Worm (Caenorhabditis elegans) whole organism, L1 larva: ENCODE data around the gene srh-56.

Experiments used
- F16B12.6 ChIP-seq: fragments of 150-350 bp; optimal IDR thresholded peaks from 2 replicates; lab custom pipeline; 2014; ENCODE audit warnings: missing biosample characterization, missing genetic modification characterization
- Y116A8C.19 ChIP-seq: sonication (generic microtip); optimal IDR thresholded peaks from 2 replicates; lab custom pipeline; 2016; ENCODE audit warnings: missing compliant biosample characterization, missing genetic modification characterization, borderline replicate concordance
- aly-2 ChIP-seq: fragments of 150-350 bp; optimal IDR thresholded peaks from 2 replicates; lab custom pipeline; 2014; ENCODE audit warnings: missing biosample characterization, missing genetic modification characterization
- ama-1 ChIP-seq: fragments of 150-350 bp; optimal IDR thresholded peaks from 2 replicates; lab custom pipeline; 2014
- ceh-63 ChIP-seq: fragments of 200-800 bp; sonication (Bioruptor generic); optimal IDR thresholded peaks from 2 replicates; lab custom pipeline; 2018; ENCODE audit warnings: mild to moderate bottlenecking, missing genetic modification characterization, missing compliant biosample characterization
- ceh-8 ChIP-seq: fragments of 200-800 bp; sonication (Bioruptor generic); optimal IDR thresholded peaks from 2 replicates; lab custom pipeline; 2018; ENCODE audit warnings: mild to moderate bottlenecking, missing genetic modification characterization, moderate library complexity, missing compliant biosample characterization
- ceh-82 ChIP-seq, 3 experiments: fragments of 150-350 bp in 1 of 3; sonication (generic microtip) in 2 of 3; optimal IDR thresholded peaks; 2 replicates each; lab custom pipeline; 2014 to 2017; ENCODE audit warnings: missing biosample characterization in 3 of 3, missing genetic modification characterization in 3 of 3
- efl-1 ChIP-seq, 4 experiments: fragments of 150-350 bp; optimal IDR thresholded peaks in 3 of 4; peaks in 1 of 4; 1 replicate in 1 of 4; 2 replicates in 3 of 4; lab custom pipeline; 2014; ENCODE audit warnings: missing biosample characterization in 2 of 4, missing genetic modification characterization in 2 of 4, missing genetic modification reagents in 2 of 4
- efl-3 ChIP-seq: fragments of 200-800 bp; sonication (Bioruptor generic); optimal IDR thresholded peaks from 2 replicates; lab custom pipeline; 2018; ENCODE audit warnings: mild to moderate bottlenecking, missing genetic modification characterization, missing compliant biosample characterization
- elt-2 ChIP-seq: sonication (generic microtip); optimal IDR thresholded peaks from 2 replicates; lab custom pipeline; 2016; ENCODE audit warnings: missing genetic modification characterization, mild to moderate bottlenecking, inconsistent platforms, missing compliant biosample characterization, missing genetic modification reagents
- fkh-10 ChIP-seq: sonication (generic microtip); optimal IDR thresholded peaks from 2 replicates; lab custom pipeline; 2017; ENCODE audit warnings: missing biosample characterization, missing genetic modification reagents, missing genetic modification characterization
- fkh-8 ChIP-seq: sonication (generic microtip); optimal IDR thresholded peaks from 2 replicates; lab custom pipeline; 2016; ENCODE audit warnings: mild to moderate bottlenecking, missing genetic modification characterization, missing compliant biosample characterization
- hlh-17 ChIP-seq: fragments of 200-800 bp; sonication (Bioruptor generic); optimal IDR thresholded peaks from 2 replicates; lab custom pipeline; 2018; ENCODE audit warnings: missing genetic modification characterization, mild to moderate bottlenecking, missing compliant biosample characterization, moderate library complexity, borderline replicate concordance
- hlh-4 ChIP-seq: sonication (generic microtip); optimal IDR thresholded peaks from 2 replicates; lab custom pipeline; 2016; ENCODE audit warnings: mild to moderate bottlenecking, missing genetic modification characterization, missing compliant biosample characterization
- hpl-2 ChIP-seq: fragments of 150-350 bp; optimal IDR thresholded peaks from 2 replicates; lab custom pipeline; 2014; ENCODE audit warnings: missing biosample characterization, missing genetic modification reagents, missing genetic modification characterization
- lin-35 ChIP-seq, 2 experiments: fragments of 150-350 bp; optimal IDR thresholded peaks; 2 replicates each; lab custom pipeline; 2014; ENCODE audit warnings: missing biosample characterization in 2 of 2, missing genetic modification characterization in 2 of 2, missing genetic modification reagents in 2 of 2
- lsy-2 ChIP-seq, 2 experiments: fragments of 150-350 bp; optimal IDR thresholded peaks; 2 replicates each; lab custom pipeline; 2014; ENCODE audit warnings: missing biosample characterization in 2 of 2, missing genetic modification characterization in 2 of 2
- mab-9 ChIP-seq: fragments of 200-800 bp; sonication (Bioruptor generic); IDR thresholded peaks from 2 replicates; pipeline ENCODE4 v1.3.6; 2022; ENCODE audit warnings: missing genetic modification reagents, missing genetic modification characterization, missing compliant biosample characterization
- mdl-1 ChIP-seq, 2 experiments: fragments of 150-350 bp; optimal IDR thresholded peaks; 2 replicates each; lab custom pipeline; 2014 to 2017; ENCODE audit warnings: missing biosample characterization in 2 of 2, missing genetic modification characterization in 2 of 2, inconsistent platforms in 1 of 2
- mef-2 ChIP-seq: fragments of 150-350 bp; optimal IDR thresholded peaks from 2 replicates; lab custom pipeline; 2014; ENCODE audit warnings: missing biosample characterization, missing genetic modification characterization
- nhr-20 ChIP-seq: sonication (generic microtip); optimal IDR thresholded peaks from 2 replicates; lab custom pipeline; 2016; ENCODE audit warnings: mild to moderate bottlenecking, missing genetic modification characterization, missing compliant biosample characterization
- nhr-28 ChIP-seq: fragments of 150-350 bp; optimal IDR thresholded peaks from 2 replicates; lab custom pipeline; 2014; ENCODE audit warnings: missing biosample characterization, missing genetic modification characterization
- nhr-76 ChIP-seq: sonication (generic microtip); optimal IDR thresholded peaks from 2 replicates; lab custom pipeline; 2017; ENCODE audit warnings: missing biosample characterization, missing genetic modification characterization
- nhr-77 ChIP-seq: fragments of 150-350 bp; optimal IDR thresholded peaks from 2 replicates; lab custom pipeline; 2014; ENCODE audit warnings: missing biosample characterization, missing genetic modification characterization
- nhr-84 ChIP-seq: sonication (generic microtip); optimal IDR thresholded peaks from 2 replicates; lab custom pipeline; 2017; ENCODE audit warnings: missing biosample characterization, missing genetic modification characterization
- nhr-85 ChIP-seq: sonication (generic microtip); peaks from one replicate; lab custom pipeline; 2016; ENCODE audit warnings: missing genetic modification characterization, inconsistent platforms, missing compliant biosample characterization
- pax-3 ChIP-seq: fragments of 200-800 bp; sonication (Bioruptor generic); optimal IDR thresholded peaks from 2 replicates; lab custom pipeline; 2018; ENCODE audit warnings: mild to moderate bottlenecking, missing genetic modification characterization, moderate library complexity, missing compliant biosample characterization
- pqm-1 ChIP-seq: sonication (generic microtip); optimal IDR thresholded peaks from 3 replicates; lab custom pipeline; 2017; ENCODE audit warnings: missing biosample characterization, missing genetic modification characterization
- skn-1 ChIP-seq: fragments of 150-350 bp; optimal IDR thresholded peaks from 2 replicates; lab custom pipeline; 2014; ENCODE audit warnings: missing biosample characterization, missing genetic modification characterization
- snpc-4 ChIP-seq: fragments of 150-350 bp; optimal IDR thresholded peaks from 2 replicates; lab custom pipeline; 2014; ENCODE audit warnings: missing biosample characterization, missing genetic modification characterization
- sptf-1 ChIP-seq: fragments of 150-350 bp; optimal IDR thresholded peaks from 2 replicates; lab custom pipeline; 2014; ENCODE audit warnings: missing biosample characterization, missing genetic modification characterization
- swsn-7 ChIP-seq: sonication (generic microtip); optimal IDR thresholded peaks from 2 replicates; lab custom pipeline; 2016; ENCODE audit warnings: missing genetic modification characterization, missing compliant biosample characterization
- ztf-11 ChIP-seq, 2 experiments: sonication (generic microtip); optimal IDR thresholded peaks; 2 replicates each; lab custom pipeline; 2016 to 2017; ENCODE audit warnings: missing genetic modification characterization in 2 of 2, missing biosample characterization in 1 of 2, missing compliant biosample characterization in 1 of 2

The srh-56 gene

ce11 chrV:2763105-2763504 lies 8.6 kb upstream of the srh-56 start, which contains the start of gene R05D8.7:
R05D8.7 (minus strand) TSS chrV:2763208.
- TF ChIP-seq ceh-82 (tag; optimal IDR thresholded peaks at IDR 0.05; lab: Kevin White, UChicago) (no peak), lsy-2 (tag; optimal IDR thresholded peaks at IDR 0.05; lab: Kevin White, UChicago) (no peak), snpc-4 (no peak), skn-1 (peak; percentile 32), nhr-20 (tag; lab: Kevin White, UChicago) (peak; percentile 57), F16B12.6 (no peak), pqm-1 (no peak), nhr-28 (tag; lab: Kevin White, UChicago) (no peak), nhr-76 (tag; lab: Kevin White, UChicago) (no peak), ztf-11 (tag; optimal IDR thresholded peaks at IDR 0.05; lab: Kevin White, UChicago) (no peak), Y116A8C.19 (tag; lab: Kevin White, UChicago) (no peak), ceh-8 (GFP tag; lab: Kevin White, UChicago) (no peak), nhr-77 (tag; lab: Kevin White, UChicago) (no peak)
- TF ChIP-seq, all 84 proteins: peak for 2

ce11 chrV:2765052-2765451 lies 6.6 kb upstream of the srh-56 start, which contains the start of gene dhs-14:
dhs-14 (minus strand) TSS chrV:2765200.
- TF ChIP-seq fkh-10 (GFP tag; lab: Kevin White, UChicago) (no peak), elt-2 (tag; lab: Kevin White, UChicago) (peak; percentile 71), efl-3 (GFP tag; lab: Kevin White, UChicago) (no peak), lin-35 (GFP tag; optimal IDR thresholded peaks at IDR 0.05; lab: Kevin White, UChicago) (peak in 1 of 2 experiments; percentile 21)

DNA sequence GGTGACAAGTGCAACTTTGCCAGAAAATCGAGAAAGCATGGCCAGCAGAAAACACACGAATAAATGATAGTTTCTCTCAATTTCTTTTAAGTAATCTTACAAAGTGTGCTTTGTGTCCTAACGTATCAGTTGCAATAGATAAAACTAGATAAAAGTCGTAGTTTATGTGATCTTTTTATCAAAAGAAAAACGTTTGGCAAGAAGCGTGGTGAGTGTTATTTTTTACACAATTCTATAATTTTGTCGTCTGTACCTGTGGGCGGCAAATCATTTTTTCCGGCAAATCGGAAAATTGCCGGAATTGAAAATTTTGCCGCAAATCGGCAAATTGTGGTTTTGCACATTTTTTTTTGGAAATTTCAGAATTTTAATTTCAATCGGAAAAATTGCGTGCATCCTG lies 4.2 kb upstream of the srh-56 start, which contains the start of gene R05D8.9:
R05D8.9 (minus strand) TSS at position 101 of the 400 bp plus-strand sequence.
- TF ChIP-seq hlh-4 (tag; lab: Kevin White, UChicago), result no peak
- TF ChIP-seq pax-3 (tag; lab: Kevin White, UChicago), result no peak
- TF ChIP-seq efl-1 (optimal IDR thresholded peaks at IDR 0.05; lab: Kevin White, UChicago), result no peak
- TF ChIP-seq efl-1 (GFP tag; optimal IDR thresholded peaks at IDR 0.05 in 1 of 2; lab: Kevin White, UChicago), result no peak
- TF ChIP-seq hpl-2 (GFP tag; lab: Kevin White, UChicago), result no peak
- TF ChIP-seq aly-2 (tag; lab: Kevin White, UChicago), result no peak
- TF ChIP-seq ceh-63 (GFP tag; lab: Kevin White, UChicago), result no peak
- TF ChIP-seq mab-9, result no peak
- TF ChIP-seq mdl-1 (tag; optimal IDR thresholded peaks at IDR 0.05; lab: Kevin White, UChicago), result no peak
- TF ChIP-seq swsn-7 (tag; lab: Kevin White, UChicago), result no peak
- no peak for TF ChIP-seq sptf-1 (tag; lab: Kevin White, UChicago)
- TF ChIP-seq mef-2, result no peak

- peak; percentile 64 for TF ChIP-seq nhr-85 (tag; lab: Kevin White, UChicago)
- TF ChIP-seq hlh-17 (GFP tag; lab: Kevin White, UChicago), result no peak
- no peak for TF ChIP-seq ama-1 (lab: Kevin White, UChicago)
- no peak for TF ChIP-seq sptf-1 (tag; lab: Kevin White, UChicago)
- no peak for TF ChIP-seq pqm-1
- TF ChIP-seq nhr-84 (tag; lab: Kevin White, UChicago), result no peak
Measured at ce11 chrV:2769754-2770153, 1.9 kb upstream of the srh-56 start, which contains the start of gene dhs-15. dhs-15 (minus strand) TSS chrV:2769854.

DNA sequence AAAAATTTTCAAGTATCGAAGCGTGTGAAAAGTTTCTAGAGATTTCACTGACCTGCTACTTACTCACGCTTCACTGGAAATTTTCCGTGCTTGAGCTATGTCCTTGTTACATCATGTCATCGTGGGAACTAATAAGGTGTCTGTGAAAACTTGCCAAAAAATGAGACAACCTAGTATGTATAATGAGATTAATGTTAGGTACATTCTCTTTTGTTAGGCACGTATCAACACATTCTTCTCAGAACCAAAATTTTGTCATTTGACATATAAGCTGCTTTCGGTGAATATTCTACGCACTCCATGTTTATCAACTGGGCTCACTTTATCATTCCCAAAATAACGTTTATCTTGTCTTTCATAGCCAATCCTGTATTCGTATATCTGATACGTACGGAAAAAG lies 2.4 kb downstream of the srh-56 start, which contains the start of gene srj-18:
srj-18 (plus strand) TSS at position 301 of the 400 bp plus-strand sequence.
- TF ChIP-seq fkh-8 (peak; percentile 59), fkh-10 (GFP tag; lab: Kevin White, UChicago) (no peak)
